ENCODE assay signal across 7 worm cellular contexts in the genomic region with DNA sequence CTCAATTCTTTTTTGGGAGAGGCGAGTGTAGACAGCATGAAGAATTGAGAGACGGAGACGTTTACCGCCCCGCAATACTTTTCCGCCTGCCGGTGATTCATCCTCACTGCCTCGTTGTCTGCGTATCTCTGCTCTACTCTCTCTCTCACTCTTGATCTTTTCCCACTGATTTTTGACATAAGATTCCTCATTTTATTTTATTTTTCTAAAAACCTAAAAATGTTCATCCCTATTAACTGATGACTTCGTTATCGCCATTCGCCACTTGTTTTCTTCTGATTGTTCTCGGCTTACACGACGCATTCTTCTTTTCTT.
TF ChIP-seq lines count a peak whose summit lies in the region.

No protein-coding gene starts in this region.

TF ChIP-seq in whole organism, L1 larva, 84 proteins besides CTCF, POLR2A, EP300 and RAD21 (continues in another document):
- no peak for TF ChIP-seq C34B4.2 (tag; optimal IDR thresholded peaks at IDR 0.05; lab: Kevin White, UChicago)
- no peak for TF ChIP-seq fkh-8 (tag; optimal IDR thresholded peaks at IDR 0.05; lab: Kevin White, UChicago)
- TF ChIP-seq pax-3 (tag; optimal IDR thresholded peaks at IDR 0.05; lab: Kevin White, UChicago), result no peak
- peak; percentile 6 for TF ChIP-seq tbx-2 (tag; optimal IDR thresholded peaks at IDR 0.05; lab: Kevin White, UChicago)
- TF ChIP-seq unc-62 (GFP tag; optimal IDR thresholded peaks at IDR 0.05; lab: Kevin White, UChicago), result no peak
- peak; percentile 71 for TF ChIP-seq nhr-85 (tag; lab: Kevin White, UChicago)
- no peak for TF ChIP-seq egl-27 (tag; optimal IDR thresholded peaks at IDR 0.05; lab: Kevin White, UChicago)
- peak; percentile 20 for TF ChIP-seq nhr-47 (tag; optimal IDR thresholded peaks at IDR 0.05; lab: Kevin White, UChicago)
- no peak for TF ChIP-seq fkh-4 (tag; optimal IDR thresholded peaks at IDR 0.05; lab: Kevin White, UChicago; ENCODE audit: borderline replicate concordance)
- TF ChIP-seq snpc-4 (tag; optimal IDR thresholded peaks at IDR 0.05; lab: Kevin White, UChicago), result no peak
- TF ChIP-seq lin-14 (GFP tag; optimal IDR thresholded peaks at IDR 0.05; lab: Kevin White, UChicago), result peak; percentile 57
- peak; percentile 24 for TF ChIP-seq blmp-1 (tag; optimal IDR thresholded peaks at IDR 0.05; lab: Kevin White, UChicago)
- TF ChIP-seq nhr-84 (tag; optimal IDR thresholded peaks at IDR 0.05; lab: Kevin White, UChicago), result no peak

TF ChIP-seq in whole organism, L2 larva, 48 proteins besides CTCF, POLR2A, EP300 and RAD21:
- TF ChIP-seq lsy-2 (tag; optimal IDR thresholded peaks at IDR 0.05; lab: Kevin White, UChicago) (peak in 1 of 2 experiments; percentile 29), nhr-21 (tag; optimal IDR thresholded peaks at IDR 0.05; lab: Kevin White, UChicago) (no peak), fos-1 (tag; optimal IDR thresholded peaks at IDR 0.05; lab: Kevin White, UChicago) (peak; percentile 81), unc-55 (GFP tag; optimal IDR thresholded peaks at IDR 0.05; lab: Kevin White, UChicago) (peak; percentile 26), sma-9 (GFP tag; optimal IDR thresholded peaks at IDR 0.05; lab: Kevin White, UChicago) (peak; percentile 34), sma-9 (tag; optimal IDR thresholded peaks at IDR 0.05; lab: Kevin White, UChicago) (no peak), nhr-129 (tag; optimal IDR thresholded peaks at IDR 0.05; lab: Kevin White, UChicago) (peak; percentile 8)

TF ChIP-seq in whole organism, L3 larva, 47 proteins besides CTCF, POLR2A, EP300 and RAD21:
- TF ChIP-seq nfya-1 (tag; optimal IDR thresholded peaks at IDR 0.05; lab: Kevin White, UChicago; ENCODE audit: insufficient read depth), result peak; percentile 33
- TF ChIP-seq fkh-10 (GFP tag; optimal IDR thresholded peaks at IDR 0.05; lab: Kevin White, UChicago), result no peak
- TF ChIP-seq ztf-4 (tag; optimal IDR thresholded peaks at IDR 0.05; lab: Kevin White, UChicago), result no peak
- TF ChIP-seq nhr-28 (tag; optimal IDR thresholded peaks at IDR 0.05; lab: Kevin White, UChicago), result no peak
- TF ChIP-seq unc-39 (tag; optimal IDR thresholded peaks at IDR 0.05; lab: Kevin White, UChicago), result no peak
- TF ChIP-seq pha-4 (tag; optimal IDR thresholded peaks at IDR 0.05; lab: Kevin White, UChicago), result peak; percentile 39
- TF ChIP-seq nhr-23 (tag; optimal IDR thresholded peaks at IDR 0.05; lab: Kevin White, UChicago), result peak; percentile 35

TF ChIP-seq in whole organism, L4 larva, 104 proteins besides CTCF, POLR2A, EP300 and RAD21 (continues in another document):
- no peak for TF ChIP-seq dmd-8 (GFP tag; IDR thresholded peaks at IDR 0.05; lab: Robert Waterston, UW)
- TF ChIP-seq dmd-9 (GFP tag; IDR thresholded peaks at IDR 0.05; lab: Robert Waterston, UW), result no peak
- no peak for TF ChIP-seq nhr-76 (tag; optimal IDR thresholded peaks at IDR 0.05; lab: Kevin White, UChicago)
- TF ChIP-seq mes-2 (tag; optimal IDR thresholded peaks at IDR 0.05; lab: Kevin White, UChicago; ENCODE audit: poor library complexity, severe bottlenecking), result peak; percentile 56
- no peak for TF ChIP-seq hif-1 (tag; optimal IDR thresholded peaks at IDR 0.05; lab: Kevin White, UChicago)
- no peak for TF ChIP-seq nhr-11 (tag; optimal IDR thresholded peaks at IDR 0.05; lab: Kevin White, UChicago)
- no peak for TF ChIP-seq madf-5 (GFP tag; IDR thresholded peaks at IDR 0.05; lab: Robert Waterston, UW)
- TF ChIP-seq aly-2 (tag; optimal IDR thresholded peaks at IDR 0.05; lab: Kevin White, UChicago), result no peak
- no peak for TF ChIP-seq T26A8.4 (GFP tag; IDR thresholded peaks at IDR 0.05; lab: Robert Waterston, UW)
- no peak for TF ChIP-seq skn-1 (tag; optimal IDR thresholded peaks at IDR 0.05; lab: Kevin White, UChicago)
- 0 out of 2 replicates have a peak, but pooled peaks have one; percentile 38 for TF ChIP-seq hmg-1.1 (GFP tag; IDR thresholded peaks at IDR 0.05; lab: Robert Waterston, UW)
- no peak for TF ChIP-seq ceh-28 (tag; optimal IDR thresholded peaks at IDR 0.05; lab: Kevin White, UChicago)
- peak; percentile 15 for TF ChIP-seq jun-1 (tag; optimal IDR thresholded peaks at IDR 0.05; lab: Kevin White, UChicago)
- no peak for TF ChIP-seq nhr-77 (tag; optimal IDR thresholded peaks at IDR 0.05; lab: Kevin White, UChicago)
- no peak for TF ChIP-seq ztf-11 (tag; optimal IDR thresholded peaks at IDR 0.05; lab: Kevin White, UChicago)
- TF ChIP-seq ceh-44 (GFP tag; IDR thresholded peaks at IDR 0.05; lab: Robert Waterston, UW), result no peak

TF ChIP-seq in whole organism, late embryonic, 69 proteins besides CTCF, POLR2A, EP300 and RAD21:
- TF ChIP-seq Y22D7AL.16 (tag; optimal IDR thresholded peaks at IDR 0.05; lab: Kevin White, UChicago) (no peak), nfya-1 (tag; optimal IDR thresholded peaks at IDR 0.05; lab: Kevin White, UChicago) (peak; percentile 22)

TF ChIP-seq in whole organism, mixed stage, embryonic, 35 proteins besides CTCF, POLR2A, EP300 and RAD21:
- TF ChIP-seq nhr-2 (tag; optimal IDR thresholded peaks at IDR 0.05; lab: Kevin White, UChicago), result no peak
- no peak for TF ChIP-seq drap-1 (GFP tag; optimal IDR thresholded peaks at IDR 0.05; lab: Kevin White, UChicago)
- TF ChIP-seq lsy-2 (tag; optimal IDR thresholded peaks at IDR 0.05; lab: Kevin White, UChicago), result peak; percentile 3
- TF ChIP-seq lin-13 (tag; optimal IDR thresholded peaks at IDR 0.05; lab: Kevin White, UChicago), result no peak
TF ChIP-seq in whole organism, mixed stage, embryonic: peak in this region for 1.

TF ChIP-seq in whole organism, young adult, 124 proteins besides CTCF, POLR2A, EP300 and RAD21:
- TF ChIP-seq K11D2.4 (GFP tag; IDR thresholded peaks at IDR 0.05; lab: Robert Waterston, UW) (no peak), hmg-1.2 (GFP tag; IDR thresholded peaks at IDR 0.05; lab: Robert Waterston, UW) (peak; percentile 67; the same call in 1 of the 2 replicates)
TF ChIP-seq in whole organism, young adult: peak in this region for 1.
